Fruit fly (Drosophila melanogaster): ENCODE measurements around the gene Rab23.

DNA sequence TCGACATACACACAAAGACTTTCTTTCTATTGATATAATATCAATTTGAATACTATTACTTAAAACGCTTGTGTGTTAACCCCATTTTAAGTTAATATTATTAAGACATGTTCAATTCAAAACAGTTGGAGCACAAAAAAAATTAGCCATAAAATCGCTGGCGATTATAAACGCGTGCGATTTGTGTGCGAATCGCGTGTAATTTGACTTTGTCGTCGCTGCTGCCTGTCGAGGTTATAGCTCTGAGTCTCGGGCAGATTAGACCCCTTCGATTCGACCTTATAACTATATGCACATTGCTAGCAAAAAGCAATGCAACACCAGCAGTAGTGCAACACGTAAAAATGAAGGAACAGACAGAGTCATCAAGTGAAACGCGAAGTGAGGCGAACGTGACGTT, 19.7 kb upstream of the Rab23 start:
- TF ChIP-seq Dif (GFP tag; optimal IDR thresholded peaks at IDR 0.05; ENCODE audit: partially characterized antibody) (no peak), sage (GFP tag; optimal IDR thresholded peaks at IDR 0.05) (no peak), pan (optimal IDR thresholded peaks at IDR 0.05) (no peak), Myc (optimal IDR thresholded peaks at IDR 0.05) (peak; percentile 46), brk (GFP tag; optimal IDR thresholded peaks at IDR 0.05) (no peak), usp (GFP tag; optimal IDR thresholded peaks at IDR 0.05) (no peak), h (GFP tag; optimal IDR thresholded peaks at IDR 0.05) (no peak)

All from whole organism, wandering third instar larva.